Fruit fly (Drosophila melanogaster) whole organism: Measurements from ENCODE around the gene Aos1.

Experiments used
- Dll ChIP-seq: fragments of >200 bp; optimal IDR thresholded peaks from 2 replicates; lab custom pipeline; 2017
- EcR ChIP-seq, 2 experiments: fragments of >200 bp; optimal IDR thresholded peaks; 2 replicates each; lab custom pipeline; 2017; ENCODE audit warnings: missing biosample characterization in 2 of 2, missing genetic modification characterization in 2 of 2, missing genetic modification reagents in 2 of 2
- psq ChIP-seq: fragments of >200 bp; optimal IDR thresholded peaks from 2 replicates; lab custom pipeline; 2017

dm6 chr3R:12435948-12436347 is 2.3 kb upstream of the Aos1 start, which contains the start of gene Desat2:
- TF ChIP-seq psq (lab: Kevin White, UChicago), result no peak
- TF ChIP-seq Dll (lab: Kevin White, UChicago), result no peak
- TF ChIP-seq EcR (GFP tag; optimal IDR thresholded peaks at IDR 0.05; lab: Kevin White, UChicago), result no peak
